Worm (Caenorhabditis elegans) whole organism, young adult: ENCODE results near the gene C04G2.5.

Experiments
- F23B12.7 ChIP-seq: sonication (generic microtip); optimal IDR thresholded peaks from 2 replicates; lab custom pipeline; 2017; ENCODE audit warnings: missing genetic modification characterization, mild to moderate bottlenecking, missing compliant biosample characterization, antibody characterized with exemption, moderate library complexity; ENCODE audit not compliant: insufficient read depth
- F49E8.2 ChIP-seq: sonication (generic microtip); optimal IDR thresholded peaks from 3 replicates; lab custom pipeline; 2017; ENCODE audit warnings: missing genetic modification characterization, mild to moderate bottlenecking, missing compliant biosample characterization, antibody characterized with exemption, moderate library complexity; ENCODE audit not compliant: insufficient read depth
- ama-1 ChIP-seq, 3 experiments: fragments of 150-350 bp in 1 of 3; sonication (generic microtip) in 2 of 3; optimal IDR thresholded peaks; 2 replicates each; lab custom pipeline; 2014 to 2018; ENCODE audit warnings: missing biosample characterization in 2 of 3, missing genetic modification characterization in 2 of 3, missing genetic modification reagents in 2 of 3
- aptf-2 ChIP-seq: fragments of 200-800 bp; sonication (Bioruptor generic); conservative IDR thresholded peaks from 2 replicates; pipeline ENCODE4 v1.3.6; 2022; ENCODE audit warnings: missing genetic modification reagents, missing genetic modification characterization, missing compliant biosample characterization
- cebp-2 ChIP-seq: fragments of 200-800 bp; sonication (Bioruptor generic); IDR thresholded peaks from 2 replicates; pipeline ENCODE4 v1.3.6; 2022; ENCODE audit warnings: missing genetic modification characterization, missing compliant biosample characterization
- gei-17 ChIP-seq: fragments of 200-800 bp; sonication (Bioruptor generic); optimal IDR thresholded peaks from 2 replicates; lab custom pipeline; 2018; ENCODE audit warnings: mild to moderate bottlenecking, missing genetic modification characterization, missing compliant biosample characterization
- him-1 ChIP-seq: sonication (generic microtip); optimal IDR thresholded peaks from 2 replicates; lab custom pipeline; 2016; ENCODE audit warnings: missing genotype, missing genetic modification reagents, missing genetic modification characterization, missing compliant biosample characterization
- repo-1 ChIP-seq: sonication (generic microtip); optimal IDR thresholded peaks from 2 replicates; lab custom pipeline; 2017; ENCODE audit warnings: mild to moderate bottlenecking, missing genetic modification characterization, missing compliant biosample characterization
- unc-130 ChIP-seq: sonication (generic microtip); optimal IDR thresholded peaks from 2 replicates; lab custom pipeline; 2016; ENCODE audit warnings: missing genetic modification reagents, missing genetic modification characterization, missing compliant biosample characterization
- unc-62 ChIP-seq: fragments of 150-350 bp; optimal IDR thresholded peaks from 2 replicates; lab custom pipeline; 2014; ENCODE audit warnings: missing biosample characterization, missing genetic modification reagents, missing genetic modification characterization
- ztf-22 ChIP-seq: fragments of 200-800 bp; sonication (Bioruptor generic); optimal IDR thresholded peaks from 2 replicates; lab custom pipeline; 2018; ENCODE audit warnings: mild to moderate bottlenecking, missing genetic modification characterization, moderate library complexity, missing compliant biosample characterization
- ztf-25 ChIP-seq: fragments of 200-800 bp; sonication (Bioruptor generic); IDR thresholded peaks from 2 replicates; pipeline ENCODE4 v1.3.6; 2022; ENCODE audit warnings: missing genetic modification reagents, missing genetic modification characterization, missing compliant biosample characterization

DNA sequence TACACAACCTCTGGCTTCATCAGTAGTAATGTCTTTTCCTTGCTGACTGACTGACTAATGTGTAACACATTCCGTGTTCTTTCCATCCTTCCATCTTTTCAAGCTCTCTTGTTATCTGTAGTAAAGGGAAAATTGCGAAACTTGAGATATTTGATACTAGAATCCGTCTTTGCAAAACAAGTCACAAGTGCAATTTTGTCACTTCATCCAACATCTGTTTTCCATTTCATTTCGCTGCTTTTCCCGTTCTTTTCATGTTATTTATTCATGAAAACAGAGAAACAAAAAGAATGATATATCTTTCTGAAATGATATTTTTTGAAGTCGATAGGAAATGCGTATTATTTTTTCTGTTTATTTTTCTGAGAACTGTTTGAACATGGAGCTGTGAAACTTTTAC, 49.1 kb downstream of the C04G2.5 start:
- no peak for TF ChIP-seq aptf-2 (GFP tag; lab: Robert Waterston, UW)
- no peak for TF ChIP-seq unc-62
- no peak for TF ChIP-seq F23B12.7 (tag; lab: Kevin White, UChicago)
- TF ChIP-seq ztf-25 (GFP tag; lab: Robert Waterston, UW) = no peak
- TF ChIP-seq gei-17 (GFP tag; lab: Kevin White, UChicago) = no peak
- TF ChIP-seq ztf-22 (GFP tag; lab: Kevin White, UChicago) = no peak
- TF ChIP-seq unc-130 (GFP tag; lab: Kevin White, UChicago) = no peak
- TF ChIP-seq F49E8.2 (tag; lab: Kevin White, UChicago) = no peak
- TF ChIP-seq him-1 (tag; lab: Kevin White, UChicago) = no peak
- TF ChIP-seq ama-1 (optimal IDR thresholded peaks at IDR 0.05; lab: Kevin White, UChicago) = no peak
- TF ChIP-seq ama-1 (GFP tag; optimal IDR thresholded peaks at IDR 0.05; lab: Kevin White, UChicago) = no peak
- no peak for TF ChIP-seq cebp-2 (GFP tag; lab: Robert Waterston, UW)
- no peak for TF ChIP-seq repo-1 (tag; lab: Kevin White, UChicago)
